Fruit fly (Drosophila melanogaster): ENCODE measurements around the gene eyg.

- TF ChIP-seq Pif1B (GFP tag; optimal IDR thresholded peaks at IDR 0.05) (no peak), Ets98B (GFP tag; IDR thresholded peaks at IDR 0.05) (no peak), CG34367 (tag; optimal IDR thresholded peaks at IDR 0.05) (no peak), rn (GFP tag; IDR thresholded peaks at IDR 0.05) (no peak), CG32121 (GFP tag; IDR thresholded peaks at IDR 0.05) (no peak), CG4496 (GFP tag; IDR thresholded peaks at IDR 0.05) (no peak)
Observed at dm6 chr3L:12471471-12471978, 3.7 kb upstream of the eyg start, which contains the start of gene CG10616.
